Worm (Caenorhabditis elegans) whole organism, late embryonic: ENCODE data around the gene ttr-15.

ENCODE experiments used
- K09A11.1 ChIP-seq: sonication (generic microtip); optimal IDR thresholded peaks from 2 replicates; lab custom pipeline; 2017; ENCODE audit warnings: antibody characterized with exemption, mild to moderate bottlenecking, missing genetic modification characterization, missing compliant biosample characterization; ENCODE audit not compliant: insufficient read depth
- T23F11.4 ChIP-seq: fragments of 200-800 bp; sonication (Bioruptor generic); optimal IDR thresholded peaks from 2 replicates; lab custom pipeline; 2018; ENCODE audit warnings: mild to moderate bottlenecking, missing genetic modification characterization, missing compliant biosample characterization
- ceh-14 ChIP-seq: sonication (generic microtip); optimal IDR thresholded peaks from 2 replicates; lab custom pipeline; 2016; ENCODE audit warnings: missing genotype, missing genetic modification characterization, missing compliant biosample characterization
- ceh-2 ChIP-seq: sonication (generic microtip); optimal IDR thresholded peaks from 2 replicates; lab custom pipeline; 2016; ENCODE audit warnings: missing genotype, missing genetic modification characterization, missing compliant biosample characterization
- ceh-22 ChIP-seq: sonication (generic microtip); optimal IDR thresholded peaks from 2 replicates; lab custom pipeline; 2017; ENCODE audit warnings: missing biosample characterization, missing genetic modification characterization
- ceh-24 ChIP-seq: sonication (generic microtip); optimal IDR thresholded peaks from 2 replicates; lab custom pipeline; 2016; ENCODE audit warnings: mild to moderate bottlenecking, missing genetic modification characterization, missing compliant biosample characterization
- ceh-34 ChIP-seq: sonication (generic microtip); optimal IDR thresholded peaks from 2 replicates; lab custom pipeline; 2016; ENCODE audit warnings: mild to moderate bottlenecking, missing genetic modification characterization, missing compliant biosample characterization
- ceh-45 ChIP-seq: fragments of 200-800 bp; sonication (Bioruptor generic); IDR thresholded peaks from 2 replicates; pipeline ENCODE4 v1.3.6; 2022; ENCODE audit warnings: missing genetic modification reagents, missing genetic modification characterization, missing compliant biosample characterization
- ceh-9 ChIP-seq: sonication (generic microtip); optimal IDR thresholded peaks from 2 replicates; lab custom pipeline; 2016; ENCODE audit warnings: mild to moderate bottlenecking, missing genetic modification characterization, inconsistent platforms, missing compliant biosample characterization
- che-1 ChIP-seq: sonication (generic microtip); optimal IDR thresholded peaks from 2 replicates; lab custom pipeline; 2016; ENCODE audit warnings: mild to moderate bottlenecking, missing genetic modification characterization, missing compliant biosample characterization
- dmd-4 ChIP-seq: sonication (generic microtip); optimal IDR thresholded peaks from 2 replicates; lab custom pipeline; 2016; ENCODE audit warnings: borderline replicate concordance, missing genetic modification characterization, missing compliant biosample characterization
- elt-2 ChIP-seq: sonication (generic microtip); optimal IDR thresholded peaks from 2 replicates; lab custom pipeline; 2016; ENCODE audit warnings: missing genetic modification reagents, missing genetic modification characterization, missing compliant biosample characterization
- eyg-1 ChIP-seq: sonication (generic microtip); optimal IDR thresholded peaks from 2 replicates; lab custom pipeline; 2016; ENCODE audit warnings: missing genotype, missing genetic modification characterization, missing compliant biosample characterization
- fkh-10 ChIP-seq: fragments of 150-350 bp; optimal IDR thresholded peaks from 2 replicates; lab custom pipeline; 2014; ENCODE audit warnings: missing biosample characterization, missing genetic modification reagents, missing genetic modification characterization
- hlh-30 ChIP-seq: sonication (generic microtip); optimal IDR thresholded peaks from 2 replicates; lab custom pipeline; 2017; ENCODE audit warnings: antibody characterized with exemption, missing genetic modification characterization, missing compliant biosample characterization; ENCODE audit not compliant: insufficient read depth
- hlh-8 ChIP-seq: sonication (generic microtip); optimal IDR thresholded peaks from 2 replicates; lab custom pipeline; 2016; ENCODE audit warnings: missing genotype, missing genetic modification characterization, missing compliant biosample characterization
- madf-2 ChIP-seq: sonication (generic microtip); optimal IDR thresholded peaks from 2 replicates; lab custom pipeline; 2017; ENCODE audit warnings: missing genetic modification characterization, missing compliant biosample characterization
- mec-3 ChIP-seq: sonication (generic microtip); optimal IDR thresholded peaks from 2 replicates; lab custom pipeline; 2016; ENCODE audit warnings: borderline replicate concordance, missing genetic modification characterization, missing compliant biosample characterization
- nhr-232 ChIP-seq: sonication (generic microtip); optimal IDR thresholded peaks from 2 replicates; lab custom pipeline; 2016; ENCODE audit warnings: missing genetic modification characterization, missing compliant biosample characterization
- odd-2 ChIP-seq: sonication (generic microtip); optimal IDR thresholded peaks from 2 replicates; lab custom pipeline; 2017; ENCODE audit warnings: antibody characterized with exemption, mild to moderate bottlenecking, missing genetic modification characterization, missing compliant biosample characterization
- pag-3 ChIP-seq: sonication (generic microtip); optimal IDR thresholded peaks from 2 replicates; lab custom pipeline; 2016; ENCODE audit warnings: missing compliant biosample characterization, missing genetic modification characterization, borderline replicate concordance
- pqm-1 ChIP-seq: sonication (generic microtip); optimal IDR thresholded peaks from 2 replicates; lab custom pipeline; 2016; ENCODE audit warnings: missing genetic modification characterization, missing compliant biosample characterization
- sdc-2 ChIP-seq: sonication (generic microtip); optimal IDR thresholded peaks from 2 replicates; lab custom pipeline; 2016; ENCODE audit warnings: missing genotype, missing genetic modification characterization, missing compliant biosample characterization
- sox-2 ChIP-seq: fragments of 200-800 bp; sonication (Bioruptor generic); IDR thresholded peaks from 2 replicates; pipeline ENCODE4 v1.3.6; 2022; ENCODE audit warnings: missing genetic modification reagents, missing genetic modification characterization, missing compliant biosample characterization
- syd-9 ChIP-seq: sonication (generic microtip); optimal IDR thresholded peaks from 2 replicates; lab custom pipeline; 2016; ENCODE audit warnings: mild to moderate bottlenecking, missing genetic modification characterization, moderate library complexity, missing compliant biosample characterization
- ttx-3 ChIP-seq: sonication (generic microtip); optimal IDR thresholded peaks from 2 replicates; lab custom pipeline; 2016; ENCODE audit warnings: missing genetic modification reagents, missing genetic modification characterization, missing compliant biosample characterization
- unc-42 ChIP-seq: sonication (generic microtip); optimal IDR thresholded peaks from 2 replicates; lab custom pipeline; 2016; ENCODE audit warnings: missing genotype, missing genetic modification characterization, missing compliant biosample characterization
- zip-5 ChIP-seq: sonication (generic microtip); optimal IDR thresholded peaks from 2 replicates; lab custom pipeline; 2016; ENCODE audit warnings: missing genetic modification characterization, missing compliant biosample characterization

Gene ttr-15

ce11 chrIII:10354591-10354990 is 16.9 kb downstream of the ttr-15 start:
- TF ChIP-seq madf-2 (tag; lab: Kevin White, UChicago) (no peak), ceh-34 (tag; lab: Kevin White, UChicago) (no peak), dmd-4 (tag; lab: Kevin White, UChicago) (no peak)

ce11 chrIII:10355382-10355781 is 17.7 kb downstream of the ttr-15 start, which contains the start of gene spp-1:
Gene spp-1, minus strand, starts transcription at chrIII:10355668.
- TF ChIP-seq ceh-24 (no peak), ceh-9 (tag; lab: Kevin White, UChicago) (no peak), hlh-30 (tag; lab: Kevin White, UChicago) (no peak), ceh-45 (GFP tag; lab: Robert Waterston, UW) (no peak), che-1 (tag; lab: Kevin White, UChicago) (no peak)

ce11 chrIII:10357598-10358186 is 20.0 kb downstream of the ttr-15 start, which contains the start of gene umps-1:
Gene umps-1, minus strand, starts transcription at chrIII:10357648.
- TF ChIP-seq unc-42: no peak
- TF ChIP-seq elt-2 (tag; lab: Kevin White, UChicago): peak; percentile 5

- TF ChIP-seq unc-42: peak; percentile 21
- no peak for TF ChIP-seq sox-2 (GFP tag; lab: Robert Waterston, UW)
- TF ChIP-seq, all 69 proteins: peak for 1
Observed at ce11 chrIII:10358751-10359150, 21.1 kb downstream of the ttr-15 start.

ce11 chrIII:10359916-10360315 is 22.3 kb downstream of the ttr-15 start:
- TF ChIP-seq T23F11.4 (GFP tag; lab: Kevin White, UChicago) (no peak), mec-3 (no peak), nhr-232 (tag; lab: Kevin White, UChicago) (no peak), ttx-3 (tag; lab: Kevin White, UChicago) (no peak), syd-9 (tag; lab: Kevin White, UChicago) (no peak), ceh-2 (tag; lab: Kevin White, UChicago) (no peak), hlh-8 (tag; lab: Kevin White, UChicago) (no peak), odd-2 (no peak), ceh-34 (tag; lab: Kevin White, UChicago) (no peak), ceh-14 (tag; lab: Kevin White, UChicago) (no peak)

- TF ChIP-seq sox-2 (GFP tag; lab: Robert Waterston, UW) (no peak), syd-9 (tag; lab: Kevin White, UChicago) (no peak), fkh-10 (no peak), pqm-1 (tag; lab: Kevin White, UChicago) (no peak), ttx-3 (tag; lab: Kevin White, UChicago) (no peak)
Observed at ce11 chrIII:10361456-10361855, 23.8 kb downstream of the ttr-15 start.

ce11 chrIII:10362920-10363319 is 25.3 kb downstream of the ttr-15 start:
- no peak for TF ChIP-seq zip-5 (tag; lab: Kevin White, UChicago)
- no peak for TF ChIP-seq eyg-1 (tag; lab: Kevin White, UChicago)
- TF ChIP-seq syd-9 (tag; lab: Kevin White, UChicago): no peak
- no peak for TF ChIP-seq ceh-22 (tag; lab: Kevin White, UChicago)
- no peak for TF ChIP-seq K09A11.1 (tag; lab: Kevin White, UChicago)
- no peak for TF ChIP-seq sdc-2 (tag; lab: Kevin White, UChicago)
- TF ChIP-seq pag-3 (tag; lab: Kevin White, UChicago): no peak
